Fruit fly (Drosophila melanogaster) whole organism: ENCODE data around the gene LpR2.

Source experiments
- pan ChIP-seq: fragments of >200 bp; optimal IDR thresholded peaks from 2 replicates; lab custom pipeline; 2017
- psq ChIP-seq: fragments of >200 bp; optimal IDR thresholded peaks from 2 replicates; lab custom pipeline; 2017
- usp ChIP-seq: fragments of >200 bp; optimal IDR thresholded peaks from 2 replicates; lab custom pipeline; 2017; ENCODE audit warnings: missing biosample characterization, missing genetic modification characterization, mixed read lengths

DNA sequence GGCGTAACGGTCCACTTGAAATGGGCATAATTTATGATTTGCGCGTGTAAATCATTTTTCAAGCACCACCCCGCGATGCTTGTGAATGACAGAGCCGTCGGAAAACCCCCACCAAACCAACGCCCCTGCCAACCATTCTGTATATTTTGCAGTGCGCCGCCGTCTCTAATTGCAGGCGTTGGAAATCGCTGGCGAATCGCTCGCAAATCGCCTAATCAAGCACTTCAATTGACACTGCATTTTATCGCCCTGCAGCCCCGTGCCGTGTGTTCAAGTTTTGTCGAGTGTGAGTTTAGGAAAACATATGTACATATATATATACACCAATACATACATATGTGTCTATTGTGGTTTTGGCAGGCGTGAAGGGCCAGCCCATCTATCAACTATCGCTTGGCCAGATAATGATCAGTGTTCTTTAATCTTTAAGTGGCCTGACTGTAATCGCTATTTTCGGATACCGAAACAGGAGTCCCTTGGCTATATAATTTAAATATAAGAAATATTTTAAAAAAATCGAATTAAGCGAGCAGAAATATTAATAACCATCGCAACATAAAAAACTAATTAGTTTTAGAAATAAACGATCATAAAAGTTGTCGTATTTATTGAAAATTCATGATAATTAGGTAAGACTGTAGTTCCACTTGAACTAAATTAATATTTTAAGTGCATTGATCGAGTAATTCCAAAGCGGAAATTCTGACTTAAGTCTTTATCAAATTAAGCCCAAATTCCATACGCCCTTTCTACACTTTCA lies 21.9 kb upstream of the LpR2 start:
- TF ChIP-seq psq (lab: Kevin White, UChicago) (no peak), usp (GFP tag; lab: Kevin White, UChicago) (no peak), pan (lab: Kevin White, UChicago) (no peak)
